Worm (Caenorhabditis elegans) whole organism, late embryonic: Measurements from ENCODE around the gene rig-1.

Experiments used
- C08G9.2 ChIP-seq: sonication (generic microtip); optimal IDR thresholded peaks from 2 replicates; lab custom pipeline; 2016; ENCODE audit warnings: mild to moderate bottlenecking, missing genetic modification characterization, moderate library complexity, missing compliant biosample characterization
- Y22D7AL.16 ChIP-seq: sonication (generic microtip); optimal IDR thresholded peaks from 2 replicates; lab custom pipeline; 2016; ENCODE audit warnings: missing genetic modification characterization, missing compliant biosample characterization
- ahr-1 ChIP-seq: sonication (generic microtip); optimal IDR thresholded peaks from 2 replicates; lab custom pipeline; 2016; ENCODE audit warnings: missing genetic modification characterization, missing compliant biosample characterization
- ama-1 ChIP-seq: fragments of 150-350 bp; optimal IDR thresholded peaks from 2 replicates; lab custom pipeline; 2014
- ceh-14 ChIP-seq: sonication (generic microtip); optimal IDR thresholded peaks from 2 replicates; lab custom pipeline; 2016; ENCODE audit warnings: missing genotype, missing genetic modification characterization, missing compliant biosample characterization
- ceh-34 ChIP-seq: sonication (generic microtip); optimal IDR thresholded peaks from 2 replicates; lab custom pipeline; 2016; ENCODE audit warnings: mild to moderate bottlenecking, missing genetic modification characterization, missing compliant biosample characterization
- ceh-45 ChIP-seq: fragments of 200-800 bp; sonication (Bioruptor generic); IDR thresholded peaks from 2 replicates; pipeline ENCODE4 v1.3.6; 2022; ENCODE audit warnings: missing genetic modification reagents, missing genetic modification characterization, missing compliant biosample characterization
- ceh-6 ChIP-seq: fragments of 200-800 bp; sonication (Bioruptor generic); optimal IDR thresholded peaks from 2 replicates; lab custom pipeline; 2018; ENCODE audit warnings: mild to moderate bottlenecking, missing genetic modification characterization, missing compliant biosample characterization
- ceh-9 ChIP-seq: sonication (generic microtip); optimal IDR thresholded peaks from 2 replicates; lab custom pipeline; 2016; ENCODE audit warnings: mild to moderate bottlenecking, missing genetic modification characterization, inconsistent platforms, missing compliant biosample characterization
- che-1 ChIP-seq: sonication (generic microtip); optimal IDR thresholded peaks from 2 replicates; lab custom pipeline; 2016; ENCODE audit warnings: mild to moderate bottlenecking, missing genetic modification characterization, missing compliant biosample characterization
- dve-1 ChIP-seq: sonication (generic microtip); optimal IDR thresholded peaks from 2 replicates; lab custom pipeline; 2017; ENCODE audit warnings: antibody characterized with exemption, mild to moderate bottlenecking, missing genetic modification characterization, missing compliant biosample characterization
- ets-4 ChIP-seq: sonication (generic microtip); optimal IDR thresholded peaks from 2 replicates; lab custom pipeline; 2016; ENCODE audit warnings: missing genetic modification characterization, missing compliant biosample characterization
- eyg-1 ChIP-seq: sonication (generic microtip); optimal IDR thresholded peaks from 2 replicates; lab custom pipeline; 2016; ENCODE audit warnings: missing genotype, missing genetic modification characterization, missing compliant biosample characterization
- fax-1 ChIP-seq: sonication (generic microtip); optimal IDR thresholded peaks from 2 replicates; lab custom pipeline; 2016; ENCODE audit warnings: missing genotype, missing genetic modification characterization, missing compliant biosample characterization
- hlh-13 ChIP-seq: fragments of 200-800 bp; sonication (Bioruptor generic); optimal IDR thresholded peaks from 2 replicates; lab custom pipeline; 2018; ENCODE audit warnings: mild to moderate bottlenecking, missing genetic modification characterization, missing compliant biosample characterization
- hlh-15 ChIP-seq: sonication (generic microtip); optimal IDR thresholded peaks from 2 replicates; lab custom pipeline; 2016; ENCODE audit warnings: missing genetic modification characterization, missing compliant biosample characterization
- hlh-8 ChIP-seq: sonication (generic microtip); optimal IDR thresholded peaks from 2 replicates; lab custom pipeline; 2016; ENCODE audit warnings: missing genotype, missing genetic modification characterization, missing compliant biosample characterization
- madf-2 ChIP-seq: sonication (generic microtip); optimal IDR thresholded peaks from 2 replicates; lab custom pipeline; 2017; ENCODE audit warnings: missing genetic modification characterization, missing compliant biosample characterization
- nhr-11 ChIP-seq: fragments of 150-350 bp; optimal IDR thresholded peaks from 2 replicates; lab custom pipeline; 2014; ENCODE audit warnings: missing biosample characterization, missing genetic modification characterization
- odd-2 ChIP-seq: sonication (generic microtip); optimal IDR thresholded peaks from 2 replicates; lab custom pipeline; 2017; ENCODE audit warnings: antibody characterized with exemption, mild to moderate bottlenecking, missing genetic modification characterization, missing compliant biosample characterization
- pag-3 ChIP-seq: sonication (generic microtip); optimal IDR thresholded peaks from 2 replicates; lab custom pipeline; 2016; ENCODE audit warnings: missing compliant biosample characterization, missing genetic modification characterization, borderline replicate concordance
- pha-2 ChIP-seq: sonication (generic microtip); optimal IDR thresholded peaks from 2 replicates; lab custom pipeline; 2017; ENCODE audit warnings: mild to moderate bottlenecking, missing genetic modification characterization, missing compliant biosample characterization
- pha-4 ChIP-seq: fragments of 150-350 bp; optimal IDR thresholded peaks from 2 replicates; lab custom pipeline; 2018; ENCODE audit warnings: missing biosample characterization, missing genetic modification reagents, missing genetic modification characterization
- ref-2 ChIP-seq: sonication (generic microtip); optimal IDR thresholded peaks from 2 replicates; lab custom pipeline; 2016; ENCODE audit warnings: missing genetic modification characterization, missing compliant biosample characterization
- rnt-1 ChIP-seq: sonication (generic microtip); optimal IDR thresholded peaks from 2 replicates; lab custom pipeline; 2016; ENCODE audit warnings: missing genetic modification characterization, missing compliant biosample characterization
- sox-4 ChIP-seq: sonication (generic microtip); optimal IDR thresholded peaks from 2 replicates; lab custom pipeline; 2017; ENCODE audit warnings: mild to moderate bottlenecking, missing genetic modification characterization, inconsistent platforms, missing compliant biosample characterization
- tbx-2 ChIP-seq: sonication (generic microtip); optimal IDR thresholded peaks from 2 replicates; lab custom pipeline; 2016; ENCODE audit warnings: missing genetic modification characterization, missing compliant biosample characterization
- tbx-7 ChIP-seq: sonication (generic microtip); optimal IDR thresholded peaks from 2 replicates; lab custom pipeline; 2016; ENCODE audit warnings: missing genotype, missing genetic modification characterization, missing compliant biosample characterization
- ttx-3 ChIP-seq: sonication (generic microtip); optimal IDR thresholded peaks from 2 replicates; lab custom pipeline; 2016; ENCODE audit warnings: missing genetic modification reagents, missing genetic modification characterization, missing compliant biosample characterization
- unc-3 ChIP-seq, 2 experiments: fragments of 200-800 bp in 1 of 2; sonication (Bioruptor generic) in 1 of 2; sonication (generic microtip) in 1 of 2; conservative IDR thresholded peaks in 1 of 2; optimal IDR thresholded peaks in 1 of 2; 2 replicates each; pipeline versions ENCODE4 v1.3.6 to Lab custom; 2016 to 2022; ENCODE audit warnings: missing compliant biosample characterization in 2 of 2, missing genetic modification characterization in 2 of 2, missing genetic modification reagents in 1 of 2
- unc-42 ChIP-seq: sonication (generic microtip); optimal IDR thresholded peaks from 2 replicates; lab custom pipeline; 2016; ENCODE audit warnings: missing genotype, missing genetic modification characterization, missing compliant biosample characterization
- unc-55 ChIP-seq: sonication (generic microtip); optimal IDR thresholded peaks from 2 replicates; lab custom pipeline; 2017; ENCODE audit warnings: missing biosample characterization, missing genetic modification reagents, missing genetic modification characterization
- unc-86 ChIP-seq: sonication (generic microtip); optimal IDR thresholded peaks from 2 replicates; lab custom pipeline; 2016; ENCODE audit warnings: missing genetic modification characterization, missing compliant biosample characterization
- zip-5 ChIP-seq: sonication (generic microtip); optimal IDR thresholded peaks from 2 replicates; lab custom pipeline; 2016; ENCODE audit warnings: missing genetic modification characterization, missing compliant biosample characterization
- ztf-16 ChIP-seq: sonication (generic microtip); optimal IDR thresholded peaks from 2 replicates; lab custom pipeline; 2017; ENCODE audit warnings: missing genetic modification characterization, missing compliant biosample characterization

The rig-1 gene

ce11 chrX:8703664-8704356, 43.4 kb downstream of the rig-1 start, which contains the start of gene jbts-14:
Gene jbts-14 (plus strand): TSS chrX:8704306.
- no peak for TF ChIP-seq sox-4 (tag; lab: Kevin White, UChicago)
- no peak for TF ChIP-seq che-1
- TF ChIP-seq hlh-15 (tag; lab: Kevin White, UChicago): no peak
- TF ChIP-seq unc-86 (tag; lab: Kevin White, UChicago): no peak
- no peak for TF ChIP-seq pag-3 (tag; lab: Kevin White, UChicago)
- TF ChIP-seq eyg-1: no peak
- TF ChIP-seq ets-4 (tag; lab: Kevin White, UChicago): no peak
- no peak for TF ChIP-seq nhr-11 (tag; lab: Kevin White, UChicago)
- no peak for TF ChIP-seq ama-1
- no peak for TF ChIP-seq unc-3 (GFP tag; conservative IDR thresholded peaks at IDR 0.05; lab: Robert Waterston, UW)
- no peak for TF ChIP-seq unc-3 (tag; optimal IDR thresholded peaks at IDR 0.05; lab: Kevin White, UChicago)
- no peak for TF ChIP-seq pha-4
- no peak for TF ChIP-seq unc-55 (GFP tag; lab: Kevin White, UChicago)
- no peak for TF ChIP-seq zip-5 (tag; lab: Kevin White, UChicago)
- TF ChIP-seq, all 69 proteins: peak for 0

DNA sequence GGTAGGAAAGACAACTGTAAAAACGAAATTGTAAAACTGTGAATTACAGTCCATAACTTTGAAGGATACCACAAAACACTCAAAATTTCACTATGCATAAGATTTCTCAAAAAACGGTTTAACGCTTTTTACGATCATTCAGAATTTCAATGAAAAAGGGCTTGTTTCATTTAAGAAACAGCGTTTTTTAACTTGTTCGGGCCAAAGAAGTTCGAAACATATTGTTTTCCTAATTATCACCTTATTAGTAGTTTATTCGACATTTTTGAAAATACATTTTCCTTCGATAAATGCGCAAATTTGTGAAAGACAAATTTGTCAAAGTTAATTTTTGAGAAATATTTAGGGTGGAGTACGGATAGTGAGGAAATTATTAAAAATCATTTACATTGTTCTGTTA, 44.4 kb downstream of the rig-1 start:
- no peak for TF ChIP-seq tbx-2 (tag; lab: Kevin White, UChicago)

- TF ChIP-seq ahr-1 (tag; lab: Kevin White, UChicago): no peak
- TF ChIP-seq dve-1 (tag; lab: Kevin White, UChicago): no peak
- TF ChIP-seq tbx-7: no peak
- no peak for TF ChIP-seq ztf-16
- no peak for TF ChIP-seq C08G9.2
- no peak for TF ChIP-seq ets-4 (tag; lab: Kevin White, UChicago)
- no peak for TF ChIP-seq ceh-6 (GFP tag; lab: Kevin White, UChicago)
- no peak for TF ChIP-seq ref-2 (tag; lab: Kevin White, UChicago)
- no peak for TF ChIP-seq ttx-3 (tag; lab: Kevin White, UChicago)
- no peak for TF ChIP-seq Y22D7AL.16 (tag; lab: Kevin White, UChicago)
- no peak for TF ChIP-seq pha-2 (tag; lab: Kevin White, UChicago)
- no peak for TF ChIP-seq madf-2 (tag; lab: Kevin White, UChicago)
- TF ChIP-seq hlh-13 (GFP tag; lab: Kevin White, UChicago): no peak
- TF ChIP-seq eyg-1: no peak
Observed at ce11 chrX:8708053-8708452, 47.6 kb downstream of the rig-1 start, which contains the start of gene F53A9.3. Gene F53A9.3 (plus strand): TSS chrX:8708353.

- no peak for TF ChIP-seq fax-1 (tag; lab: Kevin White, UChicago)
- TF ChIP-seq rnt-1: no peak
- TF ChIP-seq madf-2 (tag; lab: Kevin White, UChicago): no peak
- no peak for TF ChIP-seq ceh-9 (tag; lab: Kevin White, UChicago)
- TF ChIP-seq pag-3 (tag; lab: Kevin White, UChicago): no peak
- no peak for TF ChIP-seq unc-55 (GFP tag; lab: Kevin White, UChicago)
Observed at ce11 chrX:8709424-8709823, 49.0 kb downstream of the rig-1 start, which contains the start of gene kreg-1. Gene kreg-1 (plus strand): TSS chrX:8709764.

DNA sequence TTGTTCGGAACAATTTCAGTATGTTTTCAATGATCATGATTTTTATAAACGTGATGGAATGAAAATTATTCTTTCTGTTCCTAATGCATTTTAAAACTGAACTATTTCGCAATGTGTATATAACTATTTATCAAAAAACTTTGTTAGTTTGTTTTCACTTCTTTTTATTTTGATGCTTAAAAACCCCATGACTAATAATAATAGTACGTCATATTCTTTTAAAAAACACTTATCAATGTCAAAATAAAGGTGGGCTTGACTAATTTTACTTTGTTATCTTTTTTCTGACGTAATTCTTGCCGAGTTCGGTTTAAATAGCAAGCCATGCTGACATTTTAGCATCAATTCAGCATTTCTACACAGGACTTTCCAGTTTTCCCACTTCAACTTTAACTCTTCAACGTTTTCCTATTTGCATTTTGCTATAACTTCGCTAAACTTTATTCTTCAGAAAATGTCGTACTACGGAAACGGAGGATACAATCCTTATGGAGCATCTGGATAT, 50.8 kb downstream of the rig-1 start, which contains the start of gene F53A9.1:
Gene F53A9.1 (plus strand): TSS at position 455 of the 505 bp plus-strand sequence.
- TF ChIP-seq odd-2: no peak
- TF ChIP-seq che-1: no peak
- TF ChIP-seq sox-4 (tag; lab: Kevin White, UChicago): no peak
- no peak for TF ChIP-seq ceh-45 (GFP tag; lab: Robert Waterston, UW)
- TF ChIP-seq ceh-14 (tag; lab: Kevin White, UChicago): no peak
- no peak for TF ChIP-seq ceh-34 (tag; lab: Kevin White, UChicago)
- TF ChIP-seq unc-42: no peak
- TF ChIP-seq hlh-8 (tag; lab: Kevin White, UChicago): no peak
- TF ChIP-seq pag-3 (tag; lab: Kevin White, UChicago): no peak
